Fruit fly (Drosophila melanogaster): ENCODE measurements around the gene CG13796.

DNA sequence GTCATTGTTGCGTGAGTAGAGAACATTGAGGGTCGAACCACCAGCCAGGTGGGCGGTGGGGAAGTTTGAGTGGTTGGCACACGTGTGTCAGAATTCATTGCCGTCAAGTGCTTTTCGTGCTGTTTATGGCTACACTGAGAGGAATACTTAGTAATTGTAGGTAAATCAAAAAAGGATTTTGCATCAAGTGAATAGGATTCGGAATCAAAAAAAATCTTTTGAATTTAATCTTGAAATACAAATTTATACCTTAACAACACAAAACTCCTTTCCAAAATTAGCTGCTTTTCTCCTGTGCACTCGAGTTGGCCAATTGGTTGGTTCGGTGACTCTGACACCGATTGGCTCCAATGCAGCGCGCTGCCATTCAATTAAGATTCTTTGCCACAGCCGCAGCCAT is 22.1 kb upstream of the CG13796 start:
- TF ChIP-seq cic (GFP tag; optimal IDR thresholded peaks at IDR 0.05) (no peak), kay (GFP tag; ENCODE audit: borderline replicate concordance) (no peak), CG12768 (GFP tag; optimal IDR thresholded peaks at IDR 0.05) (no peak), Clk (GFP tag; optimal IDR thresholded peaks at IDR 0.05) (no peak), toe (GFP tag; optimal IDR thresholded peaks at IDR 0.05) (no peak), tj (GFP tag; optimal IDR thresholded peaks at IDR 0.05) (no peak), Mnt (GFP tag; optimal IDR thresholded peaks at IDR 0.05) (no peak), CG7045 (GFP tag; optimal IDR thresholded peaks at IDR 0.05) (no peak), cnc (optimal IDR thresholded peaks at IDR 0.05) (no peak), CG33017 (tag; optimal IDR thresholded peaks at IDR 0.05) (no peak), Hr96 (GFP tag; optimal IDR thresholded peaks at IDR 0.05) (no peak)

Data from whole organism, adult.